Worm (Caenorhabditis elegans) whole organism, L1 larva: ENCODE data around the gene lgc-37.
A peak's percentile ranks its signal among the peaks of the same experiment; 100 is the strongest.

Experiments
- C16A3.4 ChIP-seq: fragments of 150-350 bp; optimal IDR thresholded peaks from 2 replicates; lab custom pipeline; 2014; ENCODE audit warnings: missing biosample characterization, missing genetic modification characterization
- aha-1 ChIP-seq: fragments of 150-350 bp; optimal IDR thresholded peaks from 2 replicates; lab custom pipeline; 2014; ENCODE audit warnings: missing biosample characterization, missing genetic modification characterization
- ama-1 ChIP-seq: fragments of 150-350 bp; optimal IDR thresholded peaks from 2 replicates; lab custom pipeline; 2014
- blmp-1 ChIP-seq: fragments of 150-350 bp; optimal IDR thresholded peaks from 2 replicates; lab custom pipeline; 2014; ENCODE audit warnings: missing biosample characterization, missing genetic modification characterization
- ceh-88 ChIP-seq: fragments of 200-800 bp; sonication (Bioruptor generic); IDR thresholded peaks from 2 replicates; pipeline ENCODE4 v1.3.6; 2022; ENCODE audit warnings: missing genetic modification characterization, missing compliant biosample characterization
- dpl-1 ChIP-seq, 3 experiments: fragments of 150-350 bp in 2 of 3; sonication (generic microtip) in 1 of 3; optimal IDR thresholded peaks; 2 replicates each; lab custom pipeline; 2014 to 2017; ENCODE audit warnings: missing biosample characterization in 3 of 3, missing genetic modification characterization in 3 of 3, missing genetic modification reagents in 3 of 3
- efl-1 ChIP-seq, 4 experiments: fragments of 150-350 bp; optimal IDR thresholded peaks in 3 of 4; peaks in 1 of 4; 1 replicate in 1 of 4; 2 replicates in 3 of 4; lab custom pipeline; 2014; ENCODE audit warnings: missing biosample characterization in 2 of 4, missing genetic modification characterization in 2 of 4, missing genetic modification reagents in 2 of 4
- efl-3 ChIP-seq: fragments of 200-800 bp; sonication (Bioruptor generic); optimal IDR thresholded peaks from 2 replicates; lab custom pipeline; 2018; ENCODE audit warnings: mild to moderate bottlenecking, missing genetic modification characterization, missing compliant biosample characterization
- egl-13 ChIP-seq: sonication (generic microtip); optimal IDR thresholded peaks from 2 replicates; lab custom pipeline; 2016; ENCODE audit warnings: missing genotype, missing genetic modification reagents, missing genetic modification characterization, missing compliant biosample characterization
- egl-27 ChIP-seq, 2 experiments: fragments of 150-350 bp in 1 of 2; sonication (generic microtip); optimal IDR thresholded peaks; 3 replicates each; lab custom pipeline; 2017 to 2018; ENCODE audit warnings: missing biosample characterization in 2 of 2, missing genetic modification characterization in 2 of 2, missing genetic modification reagents in 2 of 2
- elt-2 ChIP-seq: sonication (generic microtip); optimal IDR thresholded peaks from 2 replicates; lab custom pipeline; 2016; ENCODE audit warnings: missing genetic modification characterization, mild to moderate bottlenecking, inconsistent platforms, missing compliant biosample characterization, missing genetic modification reagents
- elt-3 ChIP-seq, 6 experiments: fragments of 150-350 bp in 1 of 6; sonication (generic microtip); optimal IDR thresholded peaks; 2 replicates each; lab custom pipeline; 2017 to 2018; ENCODE audit warnings: missing biosample characterization in 6 of 6, missing genetic modification characterization in 6 of 6, inconsistent platforms in 1 of 6
- ets-5 ChIP-seq: fragments of 200-800 bp; sonication (Bioruptor generic); IDR thresholded peaks from 2 replicates; pipeline ENCODE4 v1.3.6; 2022; ENCODE audit warnings: missing genetic modification characterization, missing compliant biosample characterization
- fkh-4 ChIP-seq: sonication (generic microtip); optimal IDR thresholded peaks from 2 replicates; lab custom pipeline; 2016; ENCODE audit warnings: missing compliant biosample characterization, missing genetic modification characterization, borderline replicate concordance
- fkh-8 ChIP-seq: sonication (generic microtip); optimal IDR thresholded peaks from 2 replicates; lab custom pipeline; 2016; ENCODE audit warnings: mild to moderate bottlenecking, missing genetic modification characterization, missing compliant biosample characterization
- hlh-17 ChIP-seq: fragments of 200-800 bp; sonication (Bioruptor generic); optimal IDR thresholded peaks from 2 replicates; lab custom pipeline; 2018; ENCODE audit warnings: missing genetic modification characterization, mild to moderate bottlenecking, missing compliant biosample characterization, moderate library complexity, borderline replicate concordance
- isw-1 ChIP-seq: fragments of 200-800 bp; sonication (Bioruptor generic); IDR thresholded peaks from 2 replicates; pipeline ENCODE4 v1.3.6; 2022; ENCODE audit warnings: missing genetic modification characterization, missing compliant biosample characterization
- lin-13 ChIP-seq: fragments of 150-350 bp; optimal IDR thresholded peaks from 2 replicates; lab custom pipeline; 2014; ENCODE audit warnings: missing biosample characterization, missing genetic modification reagents, missing genetic modification characterization
- lin-14 ChIP-seq: fragments of 200-800 bp; sonication (Bioruptor generic); optimal IDR thresholded peaks from 2 replicates; lab custom pipeline; 2018; ENCODE audit warnings: mild to moderate bottlenecking, missing genetic modification characterization, moderate library complexity, missing compliant biosample characterization
- lin-35 ChIP-seq, 2 experiments: fragments of 150-350 bp; optimal IDR thresholded peaks; 2 replicates each; lab custom pipeline; 2014; ENCODE audit warnings: missing biosample characterization in 2 of 2, missing genetic modification characterization in 2 of 2, missing genetic modification reagents in 2 of 2
- lsy-2 ChIP-seq, 2 experiments: fragments of 150-350 bp; optimal IDR thresholded peaks; 2 replicates each; lab custom pipeline; 2014; ENCODE audit warnings: missing biosample characterization in 2 of 2, missing genetic modification characterization in 2 of 2
- mdl-1 ChIP-seq, 2 experiments: fragments of 150-350 bp; optimal IDR thresholded peaks; 2 replicates each; lab custom pipeline; 2014 to 2017; ENCODE audit warnings: missing biosample characterization in 2 of 2, missing genetic modification characterization in 2 of 2, inconsistent platforms in 1 of 2
- nhr-19 ChIP-seq: fragments of 200-800 bp; sonication (Bioruptor generic); conservative IDR thresholded peaks from 2 replicates; pipeline ENCODE4 v1.3.6; 2022; ENCODE audit warnings: missing genetic modification characterization, missing compliant biosample characterization
- nhr-20 ChIP-seq: sonication (generic microtip); optimal IDR thresholded peaks from 2 replicates; lab custom pipeline; 2016; ENCODE audit warnings: mild to moderate bottlenecking, missing genetic modification characterization, missing compliant biosample characterization
- nhr-237 ChIP-seq: fragments of 150-350 bp; optimal IDR thresholded peaks from 2 replicates; lab custom pipeline; 2014; ENCODE audit warnings: missing biosample characterization, missing genetic modification characterization
- nhr-71 ChIP-seq: sonication (generic microtip); optimal IDR thresholded peaks from 2 replicates; lab custom pipeline; 2016; ENCODE audit warnings: mild to moderate bottlenecking, missing genetic modification characterization, moderate library complexity, missing compliant biosample characterization
- nhr-85 ChIP-seq: sonication (generic microtip); peaks from one replicate; lab custom pipeline; 2016; ENCODE audit warnings: missing genetic modification characterization, inconsistent platforms, missing compliant biosample characterization
- nhr-90 ChIP-seq: sonication (generic microtip); optimal IDR thresholded peaks from 2 replicates; lab custom pipeline; 2016; ENCODE audit warnings: mild to moderate bottlenecking, missing genetic modification characterization, missing compliant biosample characterization; ENCODE audit not compliant: poor library complexity
- pax-3 ChIP-seq: fragments of 200-800 bp; sonication (Bioruptor generic); optimal IDR thresholded peaks from 2 replicates; lab custom pipeline; 2018; ENCODE audit warnings: mild to moderate bottlenecking, missing genetic modification characterization, moderate library complexity, missing compliant biosample characterization
- pqm-1 ChIP-seq: sonication (generic microtip); optimal IDR thresholded peaks from 3 replicates; lab custom pipeline; 2017; ENCODE audit warnings: missing biosample characterization, missing genetic modification characterization
- rnt-1 ChIP-seq: sonication (generic microtip); optimal IDR thresholded peaks from 2 replicates; lab custom pipeline; 2016; ENCODE audit warnings: mild to moderate bottlenecking, missing genetic modification characterization, moderate library complexity, missing compliant biosample characterization
- skn-1 ChIP-seq: fragments of 150-350 bp; optimal IDR thresholded peaks from 2 replicates; lab custom pipeline; 2014; ENCODE audit warnings: missing biosample characterization, missing genetic modification characterization
- snu-23 ChIP-seq: sonication (generic microtip); optimal IDR thresholded peaks from 2 replicates; lab custom pipeline; 2016; ENCODE audit warnings: missing genetic modification characterization, missing compliant biosample characterization
- sox-4 ChIP-seq: sonication (generic microtip); optimal IDR thresholded peaks from 2 replicates; lab custom pipeline; 2016; ENCODE audit warnings: missing genetic modification characterization, missing compliant biosample characterization
- tbx-2 ChIP-seq: sonication (generic microtip); optimal IDR thresholded peaks from 2 replicates; lab custom pipeline; 2016; ENCODE audit warnings: missing genetic modification characterization, missing compliant biosample characterization
- tlp-1 ChIP-seq: fragments of 150-350 bp; optimal IDR thresholded peaks from 2 replicates; lab custom pipeline; 2014; ENCODE audit warnings: missing biosample characterization, missing genetic modification characterization
- unc-130 ChIP-seq: fragments of 150-350 bp; optimal IDR thresholded peaks from 2 replicates; lab custom pipeline; 2017; ENCODE audit warnings: missing biosample characterization, missing genetic modification characterization, inconsistent platforms
- unc-30 ChIP-seq: sonication (generic microtip); optimal IDR thresholded peaks from 2 replicates; lab custom pipeline; 2017; ENCODE audit warnings: missing biosample characterization, missing genetic modification characterization
- vab-15 ChIP-seq: sonication (generic microtip); optimal IDR thresholded peaks from 2 replicates; lab custom pipeline; 2017; ENCODE audit warnings: missing genotype, mild to moderate bottlenecking, missing genetic modification characterization, missing compliant biosample characterization
- zip-4 ChIP-seq: fragments of 200-800 bp; sonication (Bioruptor generic); optimal IDR thresholded peaks from 2 replicates; lab custom pipeline; 2018; ENCODE audit warnings: mild to moderate bottlenecking, missing genetic modification characterization, moderate library complexity, missing compliant biosample characterization

The lgc-37 gene

ce11 chrIII:12831696-12832095 is 46.7 kb downstream of the lgc-37 start:
- no peak for TF ChIP-seq sox-4 (tag; lab: Kevin White, UChicago)
- no peak for TF ChIP-seq egl-27 (tag; optimal IDR thresholded peaks at IDR 0.05; lab: Kevin White, UChicago)
- TF ChIP-seq elt-2 (tag; lab: Kevin White, UChicago) = peak; percentile 43
- no peak for TF ChIP-seq aha-1 (tag; lab: Kevin White, UChicago)

ce11 chrIII:12833079-12833478 is 48.1 kb downstream of the lgc-37 start:
- TF ChIP-seq nhr-19 (GFP tag; lab: Robert Waterston, UW) (0 out of 2 replicates have a peak, but pooled peaks have one; percentile 9), nhr-20 (tag; lab: Kevin White, UChicago) (peak; percentile 8), elt-2 (tag; lab: Kevin White, UChicago) (peak; percentile 37), elt-3 (tag; optimal IDR thresholded peaks at IDR 0.05; lab: Kevin White, UChicago) (peak in 1 of 6 experiments; percentile 21), egl-13 (tag; lab: Kevin White, UChicago) (no peak), efl-1 (optimal IDR thresholded peaks at IDR 0.05; lab: Kevin White, UChicago) (no peak), efl-1 (GFP tag; optimal IDR thresholded peaks at IDR 0.05 in 1 of 2; lab: Kevin White, UChicago) (no peak)

- TF ChIP-seq nhr-20 (tag; lab: Kevin White, UChicago) = peak; percentile 9
- TF ChIP-seq hlh-17 (GFP tag; lab: Kevin White, UChicago) = no peak
- TF ChIP-seq fkh-4 = no peak
- TF ChIP-seq lin-35 (GFP tag; optimal IDR thresholded peaks at IDR 0.05; lab: Kevin White, UChicago) = peak in 1 of 2 experiments; percentile 39
- peak; percentile 8 for TF ChIP-seq ama-1 (lab: Kevin White, UChicago)
- no peak for TF ChIP-seq tbx-2
- no peak for TF ChIP-seq efl-1 (optimal IDR thresholded peaks at IDR 0.05; lab: Kevin White, UChicago)
- peak in 1 of 2 experiments; percentile 83 for TF ChIP-seq efl-1 (GFP tag; optimal IDR thresholded peaks at IDR 0.05 in 1 of 2; lab: Kevin White, UChicago)
- TF ChIP-seq efl-3 (GFP tag; lab: Kevin White, UChicago) = no peak
- TF ChIP-seq skn-1 = no peak
- TF ChIP-seq pqm-1 (tag; lab: Kevin White, UChicago) = no peak
- TF ChIP-seq nhr-237 = no peak
- TF ChIP-seq, all 84 proteins: peak for 4
These were observed 51.9 kb downstream of the lgc-37 start for ce11 chrIII:12836742-12837285.

- TF ChIP-seq rnt-1 (no peak), efl-1 (optimal IDR thresholded peaks at IDR 0.05; lab: Kevin White, UChicago) (no peak), efl-1 (GFP tag; optimal IDR thresholded peaks at IDR 0.05 in 1 of 2; lab: Kevin White, UChicago) (peak; percentile 55 to 93), dpl-1 (GFP tag; optimal IDR thresholded peaks at IDR 0.05; lab: Kevin White, UChicago) (peak in 1 of 3 experiments; percentile 16), fkh-4 (no peak)
These were observed 53.3 kb downstream of the lgc-37 start for ce11 chrIII:12838299-12838698.

- TF ChIP-seq ceh-88 (GFP tag; lab: Robert Waterston, UW) (no peak), elt-3 (tag; optimal IDR thresholded peaks at IDR 0.05; lab: Kevin White, UChicago) (peak in 1 of 6 experiments; percentile 41), mdl-1 (tag; optimal IDR thresholded peaks at IDR 0.05; lab: Kevin White, UChicago) (peak in 1 of 2 experiments; percentile 81), nhr-90 (tag; lab: Kevin White, UChicago) (no peak), lin-14 (peak; percentile 85), isw-1 (GFP tag; lab: Robert Waterston, UW) (no peak), lin-13 (GFP tag; lab: Kevin White, UChicago) (peak; percentile 4), fkh-8 (no peak), tlp-1 (tag; lab: Kevin White, UChicago) (no peak), unc-30 (tag; lab: Kevin White, UChicago) (no peak), vab-15 (tag; lab: Kevin White, UChicago) (peak; percentile 13), nhr-71 (tag; lab: Kevin White, UChicago) (peak; percentile 38), efl-3 (GFP tag; lab: Kevin White, UChicago) (no peak), C16A3.4 (tag; lab: Kevin White, UChicago) (no peak), lsy-2 (tag; optimal IDR thresholded peaks at IDR 0.05; lab: Kevin White, UChicago) (peak; percentile 12 to 13), unc-130 (peak; percentile 28), nhr-19 (GFP tag; lab: Robert Waterston, UW) (peak; percentile 50), fkh-4 (no peak), nhr-237 (no peak), blmp-1 (tag; lab: Kevin White, UChicago) (peak; percentile 58), nhr-20 (tag; lab: Kevin White, UChicago) (peak; percentile 21), snu-23 (peak; percentile 14), lin-35 (GFP tag; optimal IDR thresholded peaks at IDR 0.05; lab: Kevin White, UChicago) (peak in 1 of 2 experiments; percentile 49), pax-3 (peak; percentile 31), zip-4 (no peak), elt-2 (tag; lab: Kevin White, UChicago) (peak; percentile 22), nhr-85 (tag; lab: Kevin White, UChicago) (peak; percentile 90), ets-5 (GFP tag; lab: Robert Waterston, UW) (no peak)
These were observed 54.0 kb downstream of the lgc-37 start, which contains the start of gene Y37D8A.4 for ce11 chrIII:12838913-12839366. Gene Y37D8A.4, minus strand, starts transcription at chrIII:12838963.
